Worm (Caenorhabditis elegans) whole organism, midembryonic: ENCODE measurements around the gene aqp-4.

Source experiments
- T22C8.4 ChIP-seq: fragments of 200-800 bp; sonication (Bioruptor generic); IDR thresholded peaks from 2 replicates; pipeline ENCODE4 v1.3.6; 2022; ENCODE audit warnings: missing genetic modification characterization, missing compliant biosample characterization
- cog-1 ChIP-seq: sonication (generic microtip); optimal IDR thresholded peaks from 2 replicates; lab custom pipeline; 2016; ENCODE audit warnings: missing genetic modification characterization, missing compliant biosample characterization
- flt-1 ChIP-seq: fragments of 200-800 bp; sonication (Bioruptor generic); IDR thresholded peaks from 2 replicates; pipeline ENCODE4 v1.3.6; 2022; ENCODE audit warnings: missing genetic modification characterization, missing compliant biosample characterization
- klf-2 ChIP-seq: fragments of 200-800 bp; sonication (Bioruptor generic); conservative IDR thresholded peaks from 2 replicates; pipeline ENCODE4 v1.3.6; 2022; ENCODE audit warnings: missing genetic modification reagents, missing genetic modification characterization, missing compliant biosample characterization
- med-1 ChIP-seq: sonication (generic microtip); optimal IDR thresholded peaks from 2 replicates; lab custom pipeline; 2017; ENCODE audit warnings: missing genetic modification characterization, mild to moderate bottlenecking, missing compliant biosample characterization, antibody characterized with exemption, missing genetic modification reagents; ENCODE audit not compliant: insufficient read depth
- ref-1 ChIP-seq: fragments of 200-800 bp; sonication (Bioruptor generic); conservative IDR thresholded peaks from 2 replicates; pipeline ENCODE4 v1.3.6; 2022; ENCODE audit warnings: missing genetic modification reagents, missing genetic modification characterization, missing compliant biosample characterization
- tab-1 ChIP-seq: fragments of 200-800 bp; sonication (Bioruptor generic); IDR thresholded peaks from 2 replicates; pipeline ENCODE4 v1.3.6; 2022; ENCODE audit warnings: missing genetic modification characterization, missing compliant biosample characterization
- ztf-23 ChIP-seq: fragments of 200-800 bp; sonication (Bioruptor generic); IDR thresholded peaks from 2 replicates; pipeline ENCODE4 v1.3.6; 2022; ENCODE audit warnings: missing genetic modification reagents, missing genetic modification characterization, missing compliant biosample characterization
- ztf-29 ChIP-seq: fragments of 200-800 bp; sonication (Bioruptor generic); IDR thresholded peaks from 2 replicates; pipeline ENCODE4 v1.3.6; 2022; ENCODE audit warnings: missing genetic modification reagents, missing genetic modification characterization, missing compliant biosample characterization

ce11 chrV:9690728-9691127 is 46.6 kb upstream of the aqp-4 start:
- TF ChIP-seq ref-1 (no peak), cog-1 (tag; lab: Kevin White, UChicago) (no peak), med-1 (GFP tag; lab: Kevin White, UChicago) (no peak), flt-1 (no peak), T22C8.4 (GFP tag; lab: Robert Waterston, UW) (no peak), tab-1 (GFP tag; lab: Robert Waterston, UW) (no peak), klf-2 (no peak), ztf-23 (GFP tag; lab: Robert Waterston, UW) (0 out of 2 replicates have a peak, but pooled peaks have one; percentile 31), ztf-29 (GFP tag; lab: Robert Waterston, UW) (no peak)
